Worm (Caenorhabditis elegans) whole organism, late embryonic: Measurements from ENCODE around the gene cnx-1.

Experiments
- Y22D7AL.16 ChIP-seq: sonication (generic microtip); optimal IDR thresholded peaks from 2 replicates; lab custom pipeline; 2016; ENCODE audit warnings: missing genetic modification characterization, missing compliant biosample characterization
- dmd-4 ChIP-seq: sonication (generic microtip); optimal IDR thresholded peaks from 2 replicates; lab custom pipeline; 2016; ENCODE audit warnings: borderline replicate concordance, missing genetic modification characterization, missing compliant biosample characterization
- elt-2 ChIP-seq: sonication (generic microtip); optimal IDR thresholded peaks from 2 replicates; lab custom pipeline; 2016; ENCODE audit warnings: missing genetic modification reagents, missing genetic modification characterization, missing compliant biosample characterization
- fkh-10 ChIP-seq: fragments of 150-350 bp; optimal IDR thresholded peaks from 2 replicates; lab custom pipeline; 2014; ENCODE audit warnings: missing biosample characterization, missing genetic modification reagents, missing genetic modification characterization
- lin-11 ChIP-seq: fragments of 200-800 bp; sonication (Bioruptor generic); optimal IDR thresholded peaks from 2 replicates; lab custom pipeline; 2018; ENCODE audit warnings: mild to moderate bottlenecking, missing genetic modification characterization, missing compliant biosample characterization
- nfya-1 ChIP-seq: sonication (generic microtip); optimal IDR thresholded peaks from 2 replicates; lab custom pipeline; 2017; ENCODE audit warnings: missing genetic modification characterization, mild to moderate bottlenecking, missing compliant biosample characterization, antibody characterized with exemption, moderate library complexity
- sdc-2 ChIP-seq: sonication (generic microtip); optimal IDR thresholded peaks from 2 replicates; lab custom pipeline; 2016; ENCODE audit warnings: missing genotype, missing genetic modification characterization, missing compliant biosample characterization
- tbx-2 ChIP-seq: sonication (generic microtip); optimal IDR thresholded peaks from 2 replicates; lab custom pipeline; 2016; ENCODE audit warnings: missing genetic modification characterization, missing compliant biosample characterization

- TF ChIP-seq lin-11 (tag; lab: Kevin White, UChicago) (no peak), elt-2 (tag; lab: Kevin White, UChicago) (no peak), sdc-2 (no peak), tbx-2 (tag; lab: Kevin White, UChicago) (no peak), nfya-1 (tag; lab: Kevin White, UChicago) (peak; percentile 51), fkh-10 (GFP tag; lab: Kevin White, UChicago) (no peak), Y22D7AL.16 (tag; lab: Kevin White, UChicago) (no peak), dmd-4 (tag; lab: Kevin White, UChicago) (no peak)
Measured at ce11 chrIII:9789607-9790073, 27.3 kb downstream of the cnx-1 start, which contains the start of gene R10E11.5.
